Fruit fly (Drosophila melanogaster) whole organism, wandering third instar larva: ENCODE measurements around the gene CG5953.

Experiments
- Abd-B ChIP-seq: fragments of >200 bp; optimal IDR thresholded peaks from 2 replicates; lab custom pipeline; 2017; ENCODE audit warnings: missing biosample characterization, missing genetic modification characterization
- CG32264 ChIP-seq: fragments of 200-800 bp; sonication (Bioruptor generic); optimal IDR thresholded peaks from 2 replicates; lab custom pipeline; 2016; ENCODE audit warnings: missing biosample characterization, missing genetic modification characterization
- CrebA ChIP-seq: fragments of 200-800 bp; sonication (Bioruptor generic); optimal IDR thresholded peaks from 2 replicates; lab custom pipeline; 2016; ENCODE audit warnings: missing biosample characterization, mild to moderate bottlenecking, missing genetic modification characterization, borderline replicate concordance
- Dfd ChIP-seq: fragments of >200 bp; optimal IDR thresholded peaks from 2 replicates; lab custom pipeline; 2017; ENCODE audit warnings: missing biosample characterization, missing genetic modification characterization
- Dif ChIP-seq: fragments of 200-275, 200-300 bp; sonication (Bioruptor generic); optimal IDR thresholded peaks from 2 replicates; lab custom pipeline; 2018; ENCODE audit warnings: missing biosample characterization, missing genetic modification characterization; ENCODE audit not compliant: partially characterized antibody
- GATAd ChIP-seq: sonication (Bioruptor generic); optimal IDR thresholded peaks from 2 replicates; lab custom pipeline; 2016; ENCODE audit warnings: missing biosample characterization, missing genetic modification characterization
- HLH106 ChIP-seq: fragments of 200-800 bp; optimal IDR thresholded peaks from 3 replicates; lab custom pipeline; 2019; ENCODE audit warnings: missing biosample characterization, mild to moderate bottlenecking, missing genetic modification characterization, moderate library complexity
- Hnf4 ChIP-seq: fragments of 200-800 bp; sonication (Bioruptor generic); optimal IDR thresholded peaks from 2 replicates; lab custom pipeline; 2016; ENCODE audit warnings: missing biosample characterization, mild to moderate bottlenecking, missing genetic modification characterization
- Hr78 ChIP-seq: fragments of >200 bp; optimal IDR thresholded peaks from 2 replicates; lab custom pipeline; 2017; ENCODE audit warnings: missing biosample characterization, missing genetic modification characterization
- Hr83 ChIP-seq: fragments of 200-300 bp; sonication (Bioruptor generic); optimal IDR thresholded peaks from 2 replicates; lab custom pipeline; 2016; ENCODE audit warnings: missing biosample characterization, mild to moderate bottlenecking, missing genetic modification characterization, moderate library complexity; ENCODE audit not compliant: poor library complexity, severe bottlenecking
- Jra ChIP-seq: sonication (Bioruptor generic); optimal IDR thresholded peaks from 2 replicates; lab custom pipeline; 2016; ENCODE audit warnings: missing biosample characterization, missing genetic modification characterization
- Myc ChIP-seq: fragments of >200 bp; optimal IDR thresholded peaks from 2 replicates; lab custom pipeline; 2017
- N ChIP-seq: fragments of >200 bp; optimal IDR thresholded peaks from 2 replicates; lab custom pipeline; 2018; ENCODE audit warnings: missing biosample characterization, missing external identifiers, missing genetic modification characterization
- OdsH ChIP-seq: fragments of 200-800 bp; sonication (Bioruptor generic); optimal IDR thresholded peaks from 2 replicates; lab custom pipeline; 2016; ENCODE audit warnings: missing biosample characterization, mild to moderate bottlenecking, missing genetic modification characterization
- Rel ChIP-seq, 2 experiments: fragments of 200-800 bp; sonication (Bioruptor generic) in 1 of 2; optimal IDR thresholded peaks; 2 replicates in 1 of 2; 3 replicates in 1 of 2; lab custom pipeline; 2016 to 2019; ENCODE audit warnings: mild to moderate bottlenecking in 2 of 2, missing biosample characterization in 2 of 2, missing genetic modification characterization in 2 of 2, moderate library complexity in 1 of 2
- Sp1 ChIP-seq: fragments of 200-800 bp; sonication (Bioruptor generic); optimal IDR thresholded peaks from 3 replicates; lab custom pipeline; 2019; ENCODE audit warnings: missing biosample characterization, mild to moderate bottlenecking, missing genetic modification characterization, moderate library complexity
- br ChIP-seq: fragments of 200-800 bp; sonication (Bioruptor generic); optimal IDR thresholded peaks from 2 replicates; lab custom pipeline; 2016; ENCODE audit warnings: missing biosample characterization, missing genetic modification characterization
- brk ChIP-seq: fragments of 200-800 bp; sonication (Bioruptor generic); optimal IDR thresholded peaks from 2 replicates; lab custom pipeline; 2016; ENCODE audit warnings: missing biosample characterization, mild to moderate bottlenecking, missing genetic modification characterization
- dl ChIP-seq, 2 experiments: fragments of 175-275, 200-275 bp in 1 of 2; fragments of 200-275 bp in 1 of 2; sonication (Bioruptor generic); optimal IDR thresholded peaks; lab custom pipeline; 2018; ENCODE audit warnings: mild to moderate bottlenecking in 2 of 2, missing biosample characterization in 2 of 2, missing genetic modification characterization in 2 of 2, moderate library complexity in 2 of 2; ENCODE audit not compliant: partially characterized antibody in 2 of 2, insufficient read depth in 1 of 2
- dmrt93B ChIP-seq: fragments of 200-800 bp; sonication (Bioruptor generic); optimal IDR thresholded peaks from 2 replicates; lab custom pipeline; 2018; ENCODE audit warnings: missing biosample characterization, mild to moderate bottlenecking, missing genetic modification characterization
- dsf ChIP-seq: sonication (Bioruptor generic); optimal IDR thresholded peaks from 2 replicates; lab custom pipeline; 2016; ENCODE audit warnings: missing biosample characterization, missing genetic modification characterization, borderline replicate concordance
- foxo ChIP-seq, 2 experiments: fragments of 200-800 bp; sonication (Bioruptor generic); optimal IDR thresholded peaks; 2 replicates in 1 of 2; 3 replicates in 1 of 2; lab custom pipeline; 2016 to 2017; ENCODE audit warnings: missing biosample characterization in 2 of 2, missing genetic modification characterization in 2 of 2
- fru ChIP-seq: fragments of 200-800 bp; sonication (Bioruptor generic); optimal IDR thresholded peaks from 3 replicates; lab custom pipeline; 2016; ENCODE audit warnings: missing biosample characterization, mild to moderate bottlenecking, missing genetic modification characterization
- h ChIP-seq: fragments of 200-800 bp; sonication (Bioruptor generic); optimal IDR thresholded peaks from 3 replicates; lab custom pipeline; 2016; ENCODE audit warnings: missing biosample characterization, mild to moderate bottlenecking, missing genetic modification characterization
- jim ChIP-seq: fragments of 175-275, 200-325 bp; sonication (Bioruptor generic); optimal IDR thresholded peaks from 2 replicates; lab custom pipeline; 2016; ENCODE audit warnings: missing biosample characterization, mild to moderate bottlenecking, missing genetic modification characterization
- pan ChIP-seq: fragments of >200 bp; optimal IDR thresholded peaks from 2 replicates; lab custom pipeline; 2017
- psq ChIP-seq: fragments of 200-800 bp; sonication (Bioruptor generic); optimal IDR thresholded peaks from 3 replicates; lab custom pipeline; 2017; ENCODE audit warnings: missing biosample characterization, mild to moderate bottlenecking, missing genetic modification characterization, moderate library complexity
- rgr ChIP-seq: fragments of 200-800 bp; sonication (Bioruptor generic); optimal IDR thresholded peaks from 3 replicates; lab custom pipeline; 2016; ENCODE audit warnings: missing biosample characterization, mild to moderate bottlenecking, missing genetic modification characterization
- sage ChIP-seq: fragments of 200-800 bp; sonication (Bioruptor generic); optimal IDR thresholded peaks from 2 replicates; lab custom pipeline; 2016; ENCODE audit warnings: missing biosample characterization, mild to moderate bottlenecking, missing genetic modification characterization
- tai ChIP-seq: sonication (Bioruptor generic); optimal IDR thresholded peaks from 2 replicates; lab custom pipeline; 2016; ENCODE audit warnings: missing biosample characterization, missing genetic modification characterization
- usp ChIP-seq: fragments of >200 bp; optimal IDR thresholded peaks from 2 replicates; lab custom pipeline; 2017; ENCODE audit warnings: missing biosample characterization, missing genetic modification characterization
- woc ChIP-seq: sonication (Bioruptor generic); optimal IDR thresholded peaks from 2 replicates; lab custom pipeline; 2016; ENCODE audit warnings: missing biosample characterization, mild to moderate bottlenecking, missing genetic modification characterization

CG5953 gene

DNA sequence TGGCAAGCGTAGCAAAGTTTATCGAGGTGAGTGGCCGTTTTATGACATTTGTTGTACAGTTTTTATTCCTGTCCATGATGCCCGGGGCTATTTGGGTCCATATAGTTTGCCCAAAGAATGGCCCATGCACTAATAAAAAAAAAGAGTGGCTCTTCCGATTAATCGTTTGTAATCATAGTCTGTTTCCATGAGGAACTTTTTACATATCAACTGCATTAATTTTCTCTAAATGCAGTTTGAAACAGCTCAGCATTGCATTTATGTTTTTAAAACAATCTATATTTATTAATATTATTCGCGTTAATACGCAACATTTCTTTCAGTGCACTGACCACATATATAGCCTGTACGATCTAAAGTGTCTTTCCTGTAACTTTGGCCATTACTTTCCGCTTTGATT lies 27.2 kb upstream of the CG5953 start:
- TF ChIP-seq CG32264 (GFP tag; lab: Kevin White, UChicago) (no peak), h (GFP tag; lab: Kevin White, UChicago) (no peak), dsf (GFP tag; lab: Kevin White, UChicago) (no peak), rgr (no peak), Myc (lab: Kevin White, UChicago) (no peak), OdsH (no peak), N (GFP tag; lab: Kevin White, UChicago) (no peak), dmrt93B (GFP tag; lab: Kevin White, UChicago) (no peak), jim (GFP tag; lab: Kevin White, UChicago) (no peak), Abd-B (GFP tag; lab: Kevin White, UChicago) (no peak), brk (GFP tag; lab: Kevin White, UChicago) (no peak), pan (lab: Kevin White, UChicago) (no peak), Hr78 (GFP tag; lab: Kevin White, UChicago) (no peak), psq (no peak)

DNA sequence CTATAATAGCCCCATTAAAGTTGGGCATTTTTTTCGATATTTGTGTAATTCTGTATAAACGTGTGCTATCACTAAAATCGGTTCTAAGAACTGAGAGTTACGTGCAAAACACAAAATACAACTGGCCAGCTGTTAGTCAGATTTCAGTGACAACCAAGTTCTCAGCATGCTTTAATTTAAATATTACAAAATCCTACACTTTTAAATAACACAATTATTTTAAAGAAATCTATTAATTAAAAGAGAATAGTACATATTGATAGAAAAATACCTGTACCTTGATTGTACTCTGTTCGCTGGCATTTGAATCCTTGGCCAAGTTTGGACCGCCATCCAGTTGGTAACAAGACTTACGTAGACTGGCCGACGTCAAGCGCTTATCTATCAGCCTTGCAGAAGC lies 17.2 kb upstream of the CG5953 start, which contains the start of gene CG5968:
CG5968 (minus strand) TSS at position 101 of the 400 bp plus-strand sequence.
- no peak for TF ChIP-seq Rel (GFP tag; optimal IDR thresholded peaks at IDR 0.05; lab: Kevin White, UChicago)
- no peak for TF ChIP-seq Rel (tag; optimal IDR thresholded peaks at IDR 0.05; lab: Kevin White, UChicago)
- TF ChIP-seq Sp1 (GFP tag; lab: Kevin White, UChicago) = no peak
- TF ChIP-seq Dfd = no peak
- no peak for TF ChIP-seq GATAd (GFP tag; lab: Kevin White, UChicago)
- TF ChIP-seq woc (GFP tag; lab: Kevin White, UChicago) = no peak
- TF ChIP-seq sage (GFP tag; lab: Kevin White, UChicago) = no peak
- TF ChIP-seq h (GFP tag; lab: Kevin White, UChicago) = no peak
- no peak for TF ChIP-seq fru (GFP tag; lab: Kevin White, UChicago)
- no peak for TF ChIP-seq foxo (GFP tag; optimal IDR thresholded peaks at IDR 0.05; lab: Kevin White, UChicago)
- no peak for TF ChIP-seq dl (GFP tag; optimal IDR thresholded peaks at IDR 0.05; lab: Kevin White, UChicago; ENCODE audit: insufficient read depth in 1 of 2, partially characterized antibody in 2 of 2)

- TF ChIP-seq Hnf4 (GFP tag; lab: Kevin White, UChicago) (no peak), Hr78 (GFP tag; lab: Kevin White, UChicago) (no peak), dl (GFP tag; optimal IDR thresholded peaks at IDR 0.05; lab: Kevin White, UChicago; ENCODE audit: insufficient read depth in 1 of 2, partially characterized antibody in 2 of 2) (no peak), Dif (no peak), Jra (GFP tag; lab: Kevin White, UChicago) (no peak), Hr83 (no peak), dmrt93B (GFP tag; lab: Kevin White, UChicago) (no peak), CrebA (no peak), HLH106 (tag; lab: Kevin White, UChicago) (no peak), GATAd (GFP tag; lab: Kevin White, UChicago) (no peak), rgr (no peak), Dfd (no peak), tai (no peak), fru (GFP tag; lab: Kevin White, UChicago) (no peak), foxo (GFP tag; optimal IDR thresholded peaks at IDR 0.05; lab: Kevin White, UChicago) (no peak), OdsH (no peak), N (GFP tag; lab: Kevin White, UChicago) (no peak), Rel (GFP tag; optimal IDR thresholded peaks at IDR 0.05; lab: Kevin White, UChicago) (no peak), Rel (tag; optimal IDR thresholded peaks at IDR 0.05; lab: Kevin White, UChicago) (no peak), sage (GFP tag; lab: Kevin White, UChicago) (no peak), h (GFP tag; lab: Kevin White, UChicago) (no peak)
Observed at dm6 chr2L:16548418-16549108, 15.9 kb upstream of the CG5953 start.

- TF ChIP-seq CG32264 (GFP tag; lab: Kevin White, UChicago) = no peak
- no peak for TF ChIP-seq Hnf4 (GFP tag; lab: Kevin White, UChicago)
- TF ChIP-seq usp (GFP tag; lab: Kevin White, UChicago) = no peak
- peak; percentile 38 for TF ChIP-seq fru (GFP tag; lab: Kevin White, UChicago)
- peak in 1 of 2 experiments; percentile 38 for TF ChIP-seq dl (GFP tag; optimal IDR thresholded peaks at IDR 0.05; lab: Kevin White, UChicago; ENCODE audit: insufficient read depth in 1 of 2, partially characterized antibody in 2 of 2)
- peak; percentile 27 for TF ChIP-seq br (GFP tag; lab: Kevin White, UChicago)
- peak in 1 of 2 experiments; percentile 55 for TF ChIP-seq foxo (GFP tag; optimal IDR thresholded peaks at IDR 0.05; lab: Kevin White, UChicago)
- peak; percentile 9 for TF ChIP-seq Dif
Observed at dm6 chr2L:16547652-16548417, 15.2 kb upstream of the CG5953 start.
